Worm (Caenorhabditis elegans) whole organism, young adult: ENCODE measurements around the gene ntl-4.

Experiments
- B0336.3 ChIP-seq: fragments of 200-800 bp; sonication (Bioruptor generic); IDR thresholded peaks from 2 replicates; pipeline ENCODE4 v1.3.6; 2022; ENCODE audit warnings: missing genetic modification characterization, missing compliant biosample characterization
- C17E4.6 ChIP-seq: fragments of 200-800 bp; sonication (Bioruptor generic); IDR thresholded peaks from 2 replicates; pipeline ENCODE4 v1.3.6; 2022; ENCODE audit warnings: missing genetic modification reagents, missing genetic modification characterization, missing compliant biosample characterization
- D2030.7 ChIP-seq: fragments of 200-800 bp; sonication (Bioruptor generic); IDR thresholded peaks from 2 replicates; pipeline ENCODE4 v1.3.6; 2022; ENCODE audit warnings: missing genetic modification reagents, missing genetic modification characterization, missing compliant biosample characterization
- F33H1.4 ChIP-seq: fragments of 200-800 bp; sonication (Bioruptor generic); IDR thresholded peaks from 2 replicates; pipeline ENCODE4 v1.3.6; 2022; ENCODE audit warnings: missing genetic modification reagents, missing genetic modification characterization, missing compliant biosample characterization
- F49E8.2 ChIP-seq: sonication (generic microtip); optimal IDR thresholded peaks from 3 replicates; lab custom pipeline; 2017; ENCODE audit warnings: missing genetic modification characterization, mild to moderate bottlenecking, missing compliant biosample characterization, antibody characterized with exemption, moderate library complexity; ENCODE audit not compliant: insufficient read depth
- F52B5.7 ChIP-seq: sonication (generic microtip); optimal IDR thresholded peaks from 2 replicates; lab custom pipeline; 2016; ENCODE audit warnings: mild to moderate bottlenecking, missing genetic modification characterization, missing compliant biosample characterization
- K12H6.12 ChIP-seq: fragments of 200-800 bp; sonication (Bioruptor generic); optimal IDR thresholded peaks from 2 replicates; lab custom pipeline; 2018; ENCODE audit warnings: mild to moderate bottlenecking, missing genetic modification characterization, missing compliant biosample characterization
- Y56A3A.18 ChIP-seq: fragments of 200-800 bp; sonication (Bioruptor generic); IDR thresholded peaks from 2 replicates; pipeline ENCODE4 v1.3.6; 2022; ENCODE audit warnings: missing genetic modification reagents, missing genetic modification characterization, missing compliant biosample characterization
- Y79H2A.3 ChIP-seq: fragments of 200-800 bp; sonication (Bioruptor generic); conservative IDR thresholded peaks from 2 replicates; pipeline ENCODE4 v1.3.6; 2022; ENCODE audit warnings: missing genetic modification reagents, missing genetic modification characterization, missing compliant biosample characterization
- aptf-3 ChIP-seq: fragments of 200-800 bp; sonication (Bioruptor generic); IDR thresholded peaks from 2 replicates; pipeline ENCODE4 v1.3.6; 2022; ENCODE audit warnings: missing genetic modification characterization, missing compliant biosample characterization
- athp-1 ChIP-seq: sonication (generic microtip); optimal IDR thresholded peaks from 2 replicates; lab custom pipeline; 2017; ENCODE audit warnings: mild to moderate bottlenecking, missing genetic modification characterization, missing compliant biosample characterization
- attf-5 ChIP-seq: fragments of 200-800 bp; sonication (Bioruptor generic); optimal IDR thresholded peaks from 2 replicates; lab custom pipeline; 2018; ENCODE audit warnings: mild to moderate bottlenecking, missing genetic modification characterization, missing compliant biosample characterization
- attf-6 ChIP-seq: fragments of 200-800 bp; sonication (Bioruptor generic); IDR thresholded peaks from 2 replicates; pipeline ENCODE4 v1.3.6; 2022; ENCODE audit warnings: missing genetic modification reagents, missing genetic modification characterization, missing compliant biosample characterization
- bed-2 ChIP-seq: fragments of 200-800 bp; sonication (Bioruptor generic); IDR thresholded peaks from 2 replicates; pipeline ENCODE4 v1.3.6; 2022; ENCODE audit warnings: missing genetic modification reagents, missing genetic modification characterization, missing compliant biosample characterization
- cebp-1 ChIP-seq, 2 experiments: fragments of 200-800 bp in 1 of 2; sonication (Bioruptor generic) in 1 of 2; sonication (generic microtip) in 1 of 2; IDR thresholded peaks in 1 of 2; optimal IDR thresholded peaks in 1 of 2; 2 replicates each; pipeline versions ENCODE4 v1.3.6 to Lab custom; 2017 to 2022; ENCODE audit warnings: missing compliant biosample characterization in 2 of 2, missing genetic modification characterization in 2 of 2, mild to moderate bottlenecking in 1 of 2, missing genetic modification reagents in 1 of 2, moderate library complexity in 1 of 2
- ceh-100 ChIP-seq: fragments of 200-800 bp; sonication (Bioruptor generic); IDR thresholded peaks from 2 replicates; pipeline ENCODE4 v1.3.6; 2022; ENCODE audit warnings: missing genetic modification reagents, missing genetic modification characterization, missing compliant biosample characterization
- ceh-40 ChIP-seq: fragments of 200-800 bp; sonication (Bioruptor generic); IDR thresholded peaks from 2 replicates; pipeline ENCODE4 v1.3.6; 2022; ENCODE audit warnings: missing genetic modification characterization, missing compliant biosample characterization
- ceh-91 ChIP-seq: fragments of 200-800 bp; sonication (Bioruptor generic); IDR thresholded peaks from 2 replicates; pipeline ENCODE4 v1.3.6; 2022; ENCODE audit warnings: missing genetic modification reagents, missing genetic modification characterization, missing compliant biosample characterization
- dpl-1 ChIP-seq: fragments of 150-350 bp; optimal IDR thresholded peaks from 2 replicates; lab custom pipeline; 2014; ENCODE audit warnings: missing biosample characterization, missing genetic modification reagents, missing genetic modification characterization
- egl-18 ChIP-seq: fragments of 200-800 bp; sonication (Bioruptor generic); IDR thresholded peaks from 2 replicates; pipeline ENCODE4 v1.3.6; 2022; ENCODE audit warnings: missing genetic modification reagents, missing genetic modification characterization, missing compliant biosample characterization
- ets-4 ChIP-seq: fragments of 200-800 bp; sonication (Bioruptor generic); optimal IDR thresholded peaks from 2 replicates; lab custom pipeline; 2018; ENCODE audit warnings: mild to moderate bottlenecking, missing genetic modification characterization, missing compliant biosample characterization
- gei-17 ChIP-seq: fragments of 200-800 bp; sonication (Bioruptor generic); optimal IDR thresholded peaks from 2 replicates; lab custom pipeline; 2018; ENCODE audit warnings: mild to moderate bottlenecking, missing genetic modification characterization, missing compliant biosample characterization
- hmg-1.2 ChIP-seq: fragments of 200-800 bp; sonication (Bioruptor generic); IDR thresholded peaks from 2 replicates; pipeline ENCODE4 v1.3.6; 2022; ENCODE audit warnings: missing genetic modification reagents, missing genetic modification characterization, missing compliant biosample characterization
- hsf-1 ChIP-seq: fragments of 200-800 bp; sonication (Bioruptor generic); IDR thresholded peaks from 2 replicates; pipeline ENCODE4 v1.3.6; 2022; ENCODE audit warnings: missing genetic modification reagents, missing genetic modification characterization, missing compliant biosample characterization
- let-607 ChIP-seq, 2 experiments: fragments of 200-800 bp in 1 of 2; sonication (Bioruptor generic) in 1 of 2; sonication (generic microtip) in 1 of 2; optimal IDR thresholded peaks; 2 replicates each; lab custom pipeline; 2016 to 2018; ENCODE audit warnings: mild to moderate bottlenecking in 2 of 2, missing compliant biosample characterization in 2 of 2, missing genetic modification characterization in 2 of 2, moderate library complexity in 2 of 2, missing genotype in 1 of 2
- lin-40 ChIP-seq: sonication (generic microtip); optimal IDR thresholded peaks from 2 replicates; lab custom pipeline; 2016; ENCODE audit warnings: missing genetic modification characterization, mild to moderate bottlenecking, missing compliant biosample characterization, missing genotype, missing genetic modification reagents
- mcd-1 ChIP-seq: fragments of 200-800 bp; sonication (Bioruptor generic); IDR thresholded peaks from 2 replicates; pipeline ENCODE4 v1.3.6; 2022; ENCODE audit warnings: missing genetic modification reagents, missing genetic modification characterization, missing compliant biosample characterization
- nhr-179 ChIP-seq: sonication (generic microtip); optimal IDR thresholded peaks from 2 replicates; lab custom pipeline; 2016; ENCODE audit warnings: mild to moderate bottlenecking, missing genetic modification characterization, missing compliant biosample characterization
- nhr-80 ChIP-seq: sonication (generic microtip); optimal IDR thresholded peaks from 2 replicates; lab custom pipeline; 2016; ENCODE audit warnings: missing genetic modification characterization, missing compliant biosample characterization
- rcor-1 ChIP-seq: fragments of 200-800 bp; sonication (Bioruptor generic); IDR thresholded peaks from 2 replicates; pipeline ENCODE4 v1.3.6; 2022; ENCODE audit warnings: missing genetic modification reagents, missing genetic modification characterization, missing compliant biosample characterization
- snpc-1.3 ChIP-seq: sonication (generic microtip); optimal IDR thresholded peaks from 2 replicates; lab custom pipeline; 2017; ENCODE audit warnings: missing genetic modification characterization, mild to moderate bottlenecking, missing compliant biosample characterization, antibody characterized with exemption, moderate library complexity, missing genotype, missing genetic modification reagents; ENCODE audit not compliant: insufficient read depth
- snpc-4 ChIP-seq, 5 experiments: fragments of 150-350 bp in 1 of 5; sonication (generic microtip) in 4 of 5; optimal IDR thresholded peaks; 2 replicates each; lab custom pipeline; 2014 to 2018; ENCODE audit warnings: missing genetic modification characterization in 5 of 5, missing biosample characterization in 3 of 5, antibody characterized with exemption in 2 of 5, mild to moderate bottlenecking in 2 of 5, missing compliant biosample characterization in 2 of 5, missing genotype in 2 of 5, moderate library complexity in 2 of 5, missing genetic modification reagents in 1 of 5
- sptf-2 ChIP-seq: fragments of 200-800 bp; sonication (Bioruptor generic); optimal IDR thresholded peaks from 2 replicates; lab custom pipeline; 2018; ENCODE audit warnings: mild to moderate bottlenecking, missing genetic modification characterization, missing compliant biosample characterization
- tbx-9 ChIP-seq: sonication (generic microtip); optimal IDR thresholded peaks from 2 replicates; lab custom pipeline; 2016; ENCODE audit warnings: borderline replicate concordance, missing genetic modification characterization, inconsistent platforms, missing compliant biosample characterization
- tlf-1 ChIP-seq: fragments of 200-800 bp; sonication (Bioruptor generic); optimal IDR thresholded peaks from 2 replicates; lab custom pipeline; 2018; ENCODE audit warnings: mild to moderate bottlenecking, missing genetic modification characterization, missing compliant biosample characterization
- unc-130 ChIP-seq: sonication (generic microtip); optimal IDR thresholded peaks from 2 replicates; lab custom pipeline; 2016; ENCODE audit warnings: missing genetic modification reagents, missing genetic modification characterization, missing compliant biosample characterization
- xnd-1 ChIP-seq: sonication (generic microtip); optimal IDR thresholded peaks from 2 replicates; lab custom pipeline; 2016; ENCODE audit warnings: missing genotype, missing genetic modification reagents, missing genetic modification characterization, missing compliant biosample characterization
- zfh-2 ChIP-seq: fragments of 200-800 bp; sonication (Bioruptor generic); conservative IDR thresholded peaks from 2 replicates; pipeline ENCODE4 v1.3.6; 2022; ENCODE audit warnings: missing genetic modification reagents, missing genetic modification characterization, missing compliant biosample characterization
- ztf-25 ChIP-seq: fragments of 200-800 bp; sonication (Bioruptor generic); IDR thresholded peaks from 2 replicates; pipeline ENCODE4 v1.3.6; 2022; ENCODE audit warnings: missing genetic modification reagents, missing genetic modification characterization, missing compliant biosample characterization

ntl-4 gene

ce11 chrIV:7920126-7920525 lies 9.8 kb downstream of the ntl-4 start, which contains the start of gene C49H3.16:
TSS of gene C49H3.16 (plus strand) at chrIV:7920426.
- TF ChIP-seq dpl-1 (GFP tag; lab: Kevin White, UChicago) (no peak), mcd-1 (no peak), athp-1 (tag; lab: Kevin White, UChicago) (no peak), let-607 (tag; optimal IDR thresholded peaks at IDR 0.05; lab: Kevin White, UChicago) (no peak), ztf-25 (no peak), xnd-1 (tag; lab: Kevin White, UChicago) (no peak), ceh-91 (GFP tag; lab: Robert Waterston, UW) (no peak), K12H6.12 (tag; lab: Kevin White, UChicago) (no peak), zfh-2 (GFP tag; lab: Robert Waterston, UW) (no peak), Y56A3A.18 (GFP tag; lab: Robert Waterston, UW) (no peak), attf-6 (GFP tag; lab: Robert Waterston, UW) (no peak), egl-18 (GFP tag; lab: Robert Waterston, UW) (no peak), B0336.3 (GFP tag; lab: Robert Waterston, UW) (no peak), lin-40 (tag; lab: Kevin White, UChicago) (no peak), tlf-1 (no peak), ceh-100 (GFP tag; lab: Robert Waterston, UW) (no peak), rcor-1 (GFP tag; lab: Robert Waterston, UW) (no peak), tbx-9 (tag; lab: Kevin White, UChicago) (no peak)

ce11 chrIV:7923982-7924480 lies 13.7 kb downstream of the ntl-4 start, which contains the start of the genes xpo-3 and C49H3.3:
TSS of gene xpo-3 (minus strand) at chrIV:7924032.
TSS of gene C49H3.3 (plus strand) at chrIV:7924350.
- TF ChIP-seq attf-5 (peak; percentile 56), nhr-179 (tag; lab: Kevin White, UChicago) (no peak), F33H1.4 (GFP tag; lab: Robert Waterston, UW) (peak; percentile 74), hmg-1.2 (GFP tag; lab: Robert Waterston, UW) (peak; percentile 17; the same call in 1 of the 2 replicates), cebp-1 (GFP tag; IDR thresholded peaks at IDR 0.05; lab: Robert Waterston, UW) (no peak), cebp-1 (tag; optimal IDR thresholded peaks at IDR 0.05; lab: Kevin White, UChicago) (peak; percentile 25), nhr-80 (peak; percentile 37), ceh-40 (GFP tag; lab: Robert Waterston, UW) (no peak)

- no peak for TF ChIP-seq sptf-2 (GFP tag; lab: Kevin White, UChicago)
- TF ChIP-seq let-607 (tag; optimal IDR thresholded peaks at IDR 0.05; lab: Kevin White, UChicago), result no peak
- TF ChIP-seq F52B5.7, result peak; percentile 18
- 0 out of 2 replicates have a peak, but pooled peaks have one; percentile 53 for TF ChIP-seq rcor-1 (GFP tag; lab: Robert Waterston, UW)
- peak; percentile 45 for TF ChIP-seq F33H1.4 (GFP tag; lab: Robert Waterston, UW)
- no peak for TF ChIP-seq gei-17 (GFP tag; lab: Kevin White, UChicago)
- TF ChIP-seq B0336.3 (GFP tag; lab: Robert Waterston, UW), result peak; percentile 80
- TF ChIP-seq bed-2 (GFP tag; lab: Robert Waterston, UW), result no peak
- TF ChIP-seq snpc-4 (GFP tag; optimal IDR thresholded peaks at IDR 0.05; lab: Kevin White, UChicago), result peak; percentile 40
- peak in 2 of 4 experiments; percentile 32 to 43 for TF ChIP-seq snpc-4 (tag; optimal IDR thresholded peaks at IDR 0.05; lab: Kevin White, UChicago)
- TF ChIP-seq Y79H2A.3 (GFP tag; lab: Robert Waterston, UW), result no peak
- TF ChIP-seq unc-130 (GFP tag; lab: Kevin White, UChicago), result peak; percentile 43
- TF ChIP-seq aptf-3 (GFP tag; lab: Robert Waterston, UW), result 0 out of 2 replicates have a peak, but pooled peaks have one; percentile 65
- TF ChIP-seq Y56A3A.18 (GFP tag; lab: Robert Waterston, UW), result peak; percentile 68; the same call in 1 of the 2 replicates
- TF ChIP-seq ceh-100 (GFP tag; lab: Robert Waterston, UW), result peak; percentile 29; the same call in 1 of the 2 replicates
- peak; percentile 64 for TF ChIP-seq hsf-1 (GFP tag; lab: Robert Waterston, UW)
- TF ChIP-seq F49E8.2 (tag; lab: Kevin White, UChicago), result peak; percentile 47
- peak; percentile 57; the same call in 1 of the 2 replicates for TF ChIP-seq attf-6 (GFP tag; lab: Robert Waterston, UW)
- TF ChIP-seq D2030.7 (GFP tag; lab: Robert Waterston, UW), result peak; percentile 15
- TF ChIP-seq C17E4.6 (GFP tag; lab: Robert Waterston, UW), result no peak
- peak; percentile 79 for TF ChIP-seq snpc-1.3
- peak; percentile 12 for TF ChIP-seq ets-4 (GFP tag; lab: Kevin White, UChicago)
- no peak for TF ChIP-seq egl-18 (GFP tag; lab: Robert Waterston, UW)
- TF ChIP-seq hmg-1.2 (GFP tag; lab: Robert Waterston, UW), result peak; percentile 29; the same call in 1 of the 2 replicates
Measured at ce11 chrIV:7924975-7925828, 14.8 kb downstream of the ntl-4 start.
